Fruit fly (Drosophila melanogaster): ENCODE data around the gene CG4080.

The CG4080 gene

dm6 chr3L:9420054-9420818, 21.2 kb upstream of the CG4080 start:
- no peak for TF ChIP-seq pan (optimal IDR thresholded peaks at IDR 0.05)
- no peak for TF ChIP-seq EcR (GFP tag; optimal IDR thresholded peaks at IDR 0.05)
- no peak for TF ChIP-seq psq (optimal IDR thresholded peaks at IDR 0.05)
- no peak for TF ChIP-seq CG8478 (optimal IDR thresholded peaks at IDR 0.05)
- TF ChIP-seq Dll (optimal IDR thresholded peaks at IDR 0.05), result no peak
- no peak for TF ChIP-seq usp (GFP tag; optimal IDR thresholded peaks at IDR 0.05)

dm6 chr3L:9419328-9419727, 20.3 kb upstream of the CG4080 start:
- TF ChIP-seq usp (GFP tag; optimal IDR thresholded peaks at IDR 0.05) (no peak), EcR (GFP tag; optimal IDR thresholded peaks at IDR 0.05) (no peak), psq (optimal IDR thresholded peaks at IDR 0.05) (no peak), pan (optimal IDR thresholded peaks at IDR 0.05) (no peak), Dll (optimal IDR thresholded peaks at IDR 0.05) (no peak), CG8478 (optimal IDR thresholded peaks at IDR 0.05) (no peak)

DNA sequence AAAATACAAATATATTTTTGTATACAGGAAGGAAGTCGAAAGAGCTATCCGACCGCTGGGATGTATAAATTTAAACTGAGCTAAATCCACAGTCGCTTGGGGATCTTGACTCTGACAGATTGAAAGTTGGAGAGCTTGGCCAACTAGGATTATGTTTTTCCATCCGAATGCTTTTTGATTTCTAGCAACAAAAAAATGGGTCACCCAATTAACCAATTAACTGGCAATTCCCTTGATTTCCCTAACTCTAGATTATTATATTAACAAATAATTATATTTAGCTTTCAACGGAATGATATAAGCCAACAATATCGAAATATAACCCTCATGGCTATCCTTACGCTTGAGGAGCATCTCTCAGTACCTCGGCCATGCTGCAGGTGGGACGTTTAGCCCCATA, 18.3 kb upstream of the CG4080 start, which contains the start of gene CG3982:
CG3982 (minus strand) TSS at position 101 of the 400 bp plus-strand sequence.
- TF ChIP-seq EcR (GFP tag; optimal IDR thresholded peaks at IDR 0.05) (no peak), CG8478 (optimal IDR thresholded peaks at IDR 0.05) (no peak), pan (optimal IDR thresholded peaks at IDR 0.05) (no peak), usp (GFP tag; optimal IDR thresholded peaks at IDR 0.05) (no peak), Dll (optimal IDR thresholded peaks at IDR 0.05) (no peak), psq (optimal IDR thresholded peaks at IDR 0.05) (no peak)

- TF ChIP-seq psq (optimal IDR thresholded peaks at IDR 0.05), result no peak
- TF ChIP-seq pan (optimal IDR thresholded peaks at IDR 0.05), result no peak
- TF ChIP-seq usp (GFP tag; optimal IDR thresholded peaks at IDR 0.05), result no peak
- no peak for TF ChIP-seq Dll (optimal IDR thresholded peaks at IDR 0.05)
- no peak for TF ChIP-seq CG8478 (optimal IDR thresholded peaks at IDR 0.05)
- no peak for TF ChIP-seq EcR (GFP tag; optimal IDR thresholded peaks at IDR 0.05)
Observed at dm6 chr3L:9410754-9411423, 11.9 kb upstream of the CG4080 start, which contains the start of the genes CG4022 and Cpsf5. Gene CG4022, minus strand, starts transcription at chr3L:9410832. Gene Cpsf5, plus strand, starts transcription at chr3L:9411038.

dm6 chr3L:9410030-9410589, 11.1 kb upstream of the CG4080 start:
- TF ChIP-seq CG8478 (optimal IDR thresholded peaks at IDR 0.05), result no peak

dm6 chr3L:9404497-9404896, 5.5 kb upstream of the CG4080 start, which contains the start of gene Cpr67B:
Gene Cpr67B, plus strand, starts transcription at chr3L:9404797.
- TF ChIP-seq pan (optimal IDR thresholded peaks at IDR 0.05), result no peak
- no peak for TF ChIP-seq Dll (optimal IDR thresholded peaks at IDR 0.05)
- no peak for TF ChIP-seq psq (optimal IDR thresholded peaks at IDR 0.05)
- TF ChIP-seq EcR (GFP tag; optimal IDR thresholded peaks at IDR 0.05), result no peak
- no peak for TF ChIP-seq CG8478 (optimal IDR thresholded peaks at IDR 0.05)
- no peak for TF ChIP-seq usp (GFP tag; optimal IDR thresholded peaks at IDR 0.05)

DNA sequence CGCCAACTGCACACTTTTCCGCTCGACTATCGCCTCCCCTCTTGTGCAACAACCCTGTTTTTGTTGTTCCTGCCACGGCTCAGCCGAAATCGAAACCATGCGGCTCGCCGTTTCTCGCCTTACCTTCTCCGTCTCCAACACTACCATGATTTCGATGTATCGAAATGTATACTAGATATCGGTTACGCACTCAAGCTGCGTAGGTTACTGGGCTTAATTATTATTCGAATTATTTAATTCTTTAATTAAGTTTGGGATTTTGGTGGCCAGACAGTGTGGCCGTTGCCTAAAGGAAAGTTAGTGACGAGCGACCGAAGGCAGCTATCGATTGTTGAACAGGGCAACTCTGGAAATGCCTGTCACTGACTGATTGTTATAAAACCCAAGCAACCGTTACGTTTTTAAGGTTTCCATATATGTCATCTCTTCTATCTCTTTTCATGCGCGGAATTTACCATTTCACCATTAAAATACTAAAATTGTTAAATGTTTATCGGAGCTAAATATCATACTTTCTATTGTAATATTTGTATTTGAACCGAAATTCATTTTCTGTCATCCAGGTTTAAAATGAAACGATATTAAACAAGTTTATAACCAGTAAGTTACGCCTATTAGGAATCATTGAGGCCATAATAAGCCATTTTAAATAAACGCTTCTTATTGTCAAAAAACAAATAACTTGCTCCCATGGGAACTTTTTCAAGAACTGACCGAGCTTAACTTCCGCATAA, 3.3 kb upstream of the CG4080 start, which contains the start of gene eIF4E1:
eIF4E1 (minus strand) TSS at position 304 of the 734 bp plus-strand sequence.
- TF ChIP-seq psq (optimal IDR thresholded peaks at IDR 0.05) (no peak), pan (optimal IDR thresholded peaks at IDR 0.05) (no peak), usp (GFP tag; optimal IDR thresholded peaks at IDR 0.05) (no peak)

- TF ChIP-seq CG8478 (optimal IDR thresholded peaks at IDR 0.05) (peak; percentile 48), usp (GFP tag; optimal IDR thresholded peaks at IDR 0.05) (no peak)
Observed at dm6 chr3L:9401354-9402156, 2.5 kb upstream of the CG4080 start.

- no peak for TF ChIP-seq usp (GFP tag; optimal IDR thresholded peaks at IDR 0.05)
- no peak for TF ChIP-seq CG8478 (optimal IDR thresholded peaks at IDR 0.05)
- TF ChIP-seq Dll (optimal IDR thresholded peaks at IDR 0.05), result no peak
- TF ChIP-seq EcR (GFP tag; optimal IDR thresholded peaks at IDR 0.05), result no peak
- TF ChIP-seq psq (optimal IDR thresholded peaks at IDR 0.05), result no peak
- TF ChIP-seq pan (optimal IDR thresholded peaks at IDR 0.05), result no peak
Observed at dm6 chr3L:9400697-9401353, 1.8 kb upstream of the CG4080 start.

DNA sequence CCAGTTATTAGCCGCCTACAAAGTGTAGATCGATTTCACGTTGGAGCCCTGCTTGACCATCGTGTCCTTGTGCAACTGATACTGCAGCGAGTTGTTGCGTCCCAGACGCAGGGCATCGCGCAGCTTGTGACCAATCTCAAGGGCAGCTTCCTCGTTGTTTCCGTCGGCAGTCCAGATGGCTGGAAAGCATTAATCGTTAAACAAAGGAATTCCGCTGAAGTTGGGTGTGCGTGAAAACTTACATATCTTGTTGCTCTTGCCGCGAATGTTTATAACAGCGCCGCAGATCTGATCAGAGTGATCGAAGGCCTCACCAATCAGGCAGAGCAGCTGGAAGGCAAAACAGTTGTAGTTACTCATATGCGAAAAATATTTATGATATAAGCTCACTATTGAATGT, 828 bp upstream of the CG4080 start:
- TF ChIP-seq pan (optimal IDR thresholded peaks at IDR 0.05), result no peak
- TF ChIP-seq psq (optimal IDR thresholded peaks at IDR 0.05), result no peak
- no peak for TF ChIP-seq CG8478 (optimal IDR thresholded peaks at IDR 0.05)
- TF ChIP-seq Dll (optimal IDR thresholded peaks at IDR 0.05), result no peak
- TF ChIP-seq EcR (GFP tag; optimal IDR thresholded peaks at IDR 0.05), result no peak
- no peak for TF ChIP-seq usp (GFP tag; optimal IDR thresholded peaks at IDR 0.05)
